Fruit fly (Drosophila melanogaster) whole organism, adult: ENCODE measurements around the gene CG14903.

ENCODE experiments used
- CG12768 ChIP-seq: fragments of 200-800 bp; sonication (Bioruptor generic); optimal IDR thresholded peaks from 2 replicates; lab custom pipeline; 2017; ENCODE audit warnings: missing biosample characterization, missing genetic modification characterization, mild to moderate bottlenecking, moderate library complexity, missing genetic modification reagents
- CG14711 ChIP-seq: fragments of 200-800 bp; sonication (Bioruptor generic); optimal IDR thresholded peaks from 2 replicates; lab custom pipeline; 2018; ENCODE audit warnings: missing biosample characterization, mild to moderate bottlenecking, missing genetic modification characterization, moderate library complexity
- CG1620 ChIP-seq: fragments of 200-800 bp; sonication (Bioruptor generic); optimal IDR thresholded peaks from 2 replicates; lab custom pipeline; 2016; ENCODE audit warnings: missing biosample characterization, missing genetic modification characterization
- CG33017 ChIP-seq: fragments of 200-800 bp; sonication (Bioruptor generic); optimal IDR thresholded peaks from 2 replicates; lab custom pipeline; 2018; ENCODE audit warnings: missing biosample characterization, mild to moderate bottlenecking, missing genetic modification characterization, moderate library complexity
- CG7101 ChIP-seq: fragments of 200-800 bp; sonication (Bioruptor generic); optimal IDR thresholded peaks from 2 replicates; lab custom pipeline; 2018; ENCODE audit warnings: missing biosample characterization, mild to moderate bottlenecking, missing genetic modification characterization, moderate library complexity
- Clk ChIP-seq: fragments of 200-800 bp; sonication (Bioruptor generic); optimal IDR thresholded peaks from 2 replicates; lab custom pipeline; 2017; ENCODE audit warnings: missing biosample characterization, missing genetic modification characterization
- Mnt ChIP-seq: fragments of 200-800 bp; sonication (Bioruptor generic); optimal IDR thresholded peaks from 2 replicates; lab custom pipeline; 2016; ENCODE audit warnings: missing biosample characterization, mild to moderate bottlenecking, missing genetic modification characterization
- bab1 ChIP-seq: fragments of 200-800 bp; sonication (Bioruptor generic); optimal IDR thresholded peaks from 3 replicates; lab custom pipeline; 2019; ENCODE audit warnings: missing biosample characterization, mild to moderate bottlenecking, missing genetic modification characterization, moderate library complexity
- cic ChIP-seq: fragments of 200-800 bp; sonication (Bioruptor generic); optimal IDR thresholded peaks from 2 replicates; lab custom pipeline; 2017; ENCODE audit warnings: missing biosample characterization, mild to moderate bottlenecking, missing genetic modification characterization, moderate library complexity
- kay ChIP-seq: fragments of 200-800 bp; sonication (Bioruptor generic); peaks from one replicate; lab custom pipeline; 2016; ENCODE audit warnings: missing biosample characterization, missing genetic modification characterization, borderline replicate concordance
- ovo ChIP-seq: fragments of 200-800 bp; sonication (Bioruptor generic); optimal IDR thresholded peaks from 2 replicates; lab custom pipeline; 2016; ENCODE audit warnings: missing biosample characterization, missing genetic modification characterization
- tj ChIP-seq: fragments of 200-800 bp; sonication (Bioruptor generic); optimal IDR thresholded peaks from 3 replicates; lab custom pipeline; 2017; ENCODE audit warnings: missing biosample characterization, mild to moderate bottlenecking, missing genetic modification characterization, moderate library complexity
- toe ChIP-seq: fragments of 200-800 bp; sonication (Bioruptor generic); optimal IDR thresholded peaks from 2 replicates; lab custom pipeline; 2016; ENCODE audit warnings: missing biosample characterization, missing genetic modification characterization

DNA sequence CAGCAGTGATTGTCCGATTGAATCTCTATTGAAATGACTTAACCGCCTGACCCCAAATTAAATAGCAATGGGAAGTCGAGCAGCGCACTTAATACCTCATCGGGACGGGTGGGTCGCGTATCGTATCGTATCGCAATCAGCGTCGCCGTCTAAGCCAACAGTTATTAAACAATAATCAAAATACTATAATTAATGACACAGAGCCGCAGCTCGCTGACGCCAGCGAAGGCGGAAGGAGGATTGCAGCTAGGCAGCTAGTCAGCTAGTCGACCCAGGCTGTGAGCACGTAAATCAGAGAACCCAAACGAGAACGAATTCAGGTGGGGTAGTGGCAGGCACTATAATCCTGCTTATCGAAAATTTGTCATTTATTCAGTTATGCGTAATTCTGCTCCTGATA lies 35.4 kb upstream of the CG14903 start, which contains the start of gene NPF:
- TF ChIP-seq bab1 (GFP tag; lab: Kevin White, UChicago) (no peak), CG12768 (GFP tag; lab: Kevin White, UChicago) (no peak), CG7101 (tag; lab: Kevin White, UChicago) (no peak), toe (GFP tag; lab: Kevin White, UChicago) (no peak), CG14711 (tag; lab: Kevin White, UChicago) (no peak), Clk (GFP tag; lab: Kevin White, UChicago) (no peak), kay (GFP tag; lab: Kevin White, UChicago) (no peak), cic (GFP tag; lab: Kevin White, UChicago) (no peak), tj (GFP tag; lab: Kevin White, UChicago) (no peak), ovo (no peak), Mnt (GFP tag; lab: Kevin White, UChicago) (no peak), CG1620 (no peak), CG33017 (tag; lab: Kevin White, UChicago) (no peak)
